Worm (Caenorhabditis elegans) whole organism, L2 larva: ENCODE data around the gene srap-1.

Experiments
- F13H6.1 ChIP-seq: sonication (generic microtip); optimal IDR thresholded peaks from 2 replicates; lab custom pipeline; 2016; ENCODE audit warnings: missing genetic modification characterization, missing compliant biosample characterization
- blmp-1 ChIP-seq: sonication (generic microtip); optimal IDR thresholded peaks from 2 replicates; lab custom pipeline; 2017; ENCODE audit warnings: missing genetic modification characterization, mild to moderate bottlenecking, missing compliant biosample characterization, antibody characterized with exemption, moderate library complexity; ENCODE audit not compliant: insufficient read depth
- egl-27 ChIP-seq: sonication (generic microtip); optimal IDR thresholded peaks from 3 replicates; lab custom pipeline; 2017; ENCODE audit warnings: missing biosample characterization, missing genetic modification reagents, missing genetic modification characterization
- fos-1 ChIP-seq: fragments of 150-350 bp; optimal IDR thresholded peaks from 2 replicates; lab custom pipeline; 2014; ENCODE audit warnings: missing biosample characterization, missing genetic modification characterization
- lin-11 ChIP-seq: fragments of 150-350 bp; sonication (generic microtip); optimal IDR thresholded peaks from 2 replicates; lab custom pipeline; 2014; ENCODE audit warnings: missing biosample characterization, missing genetic modification characterization, inconsistent platforms, mixed read lengths
- lin-13 ChIP-seq: fragments of 150-350 bp; optimal IDR thresholded peaks from 2 replicates; lab custom pipeline; 2014; ENCODE audit warnings: missing biosample characterization, missing genetic modification reagents, missing genetic modification characterization
- mab-5 ChIP-seq: fragments of 150-350 bp; optimal IDR thresholded peaks from 2 replicates; lab custom pipeline; 2014; ENCODE audit warnings: missing biosample characterization, missing genetic modification characterization
- mdl-1 ChIP-seq, 2 experiments: fragments of 150-350 bp in 1 of 2; sonication (generic microtip) in 1 of 2; optimal IDR thresholded peaks; 2 replicates each; lab custom pipeline; 2017; ENCODE audit warnings: missing biosample characterization in 2 of 2, missing genetic modification characterization in 2 of 2
- nhr-10 ChIP-seq: sonication (generic microtip); optimal IDR thresholded peaks from 2 replicates; lab custom pipeline; 2017; ENCODE audit warnings: missing biosample characterization, missing genetic modification characterization
- nhr-77 ChIP-seq: fragments of 150-350 bp; optimal IDR thresholded peaks from 2 replicates; lab custom pipeline; 2014; ENCODE audit warnings: missing biosample characterization, missing genetic modification characterization
- skn-1 ChIP-seq: sonication (generic microtip); optimal IDR thresholded peaks from 2 replicates; lab custom pipeline; 2017; ENCODE audit warnings: missing biosample characterization, missing genetic modification characterization
- snpc-4 ChIP-seq: fragments of 150-350 bp; optimal IDR thresholded peaks from 2 replicates; lab custom pipeline; 2014; ENCODE audit warnings: missing biosample characterization, missing genetic modification characterization
- zag-1 ChIP-seq: fragments of 150-350 bp; optimal IDR thresholded peaks from 2 replicates; lab custom pipeline; 2014; ENCODE audit warnings: missing biosample characterization, missing genetic modification characterization

- TF ChIP-seq skn-1 (tag; lab: Kevin White, UChicago) (no peak), snpc-4 (tag; lab: Kevin White, UChicago) (no peak), zag-1 (tag; lab: Kevin White, UChicago) (no peak), mab-5 (no peak), nhr-10 (tag; lab: Kevin White, UChicago) (no peak), egl-27 (tag; lab: Kevin White, UChicago) (no peak), nhr-77 (no peak), blmp-1 (tag; lab: Kevin White, UChicago) (no peak), fos-1 (tag; lab: Kevin White, UChicago) (no peak), F13H6.1 (tag; lab: Kevin White, UChicago) (no peak), mdl-1 (tag; optimal IDR thresholded peaks at IDR 0.05; lab: Kevin White, UChicago) (no peak), lin-13 (no peak), lin-11 (tag; lab: Kevin White, UChicago) (no peak)
Measured at ce11 chrII:11221771-11222355, 18.8 kb downstream of the srap-1 start, which contains the start of gene plpr-1.
